Worm (Caenorhabditis elegans) whole organism, L4/young adult: ENCODE data around the gene exos-4.2.

Experiments used
- W03F9.2 ChIP-seq: fragments of 150-350 bp; optimal IDR thresholded peaks from 2 replicates; lab custom pipeline; 2014; ENCODE audit warnings: missing biosample characterization, missing genetic modification characterization
- dao-5 ChIP-seq: sonication (generic microtip); optimal IDR thresholded peaks from 2 replicates; lab custom pipeline; 2016; ENCODE audit warnings: missing genotype, missing genetic modification characterization, moderate library complexity, missing compliant biosample characterization
- him-1 ChIP-seq: sonication (generic microtip); optimal IDR thresholded peaks from 2 replicates; lab custom pipeline; 2016; ENCODE audit warnings: missing genotype, missing genetic modification reagents, missing genetic modification characterization, missing compliant biosample characterization

The exos-4.2 gene

DNA sequence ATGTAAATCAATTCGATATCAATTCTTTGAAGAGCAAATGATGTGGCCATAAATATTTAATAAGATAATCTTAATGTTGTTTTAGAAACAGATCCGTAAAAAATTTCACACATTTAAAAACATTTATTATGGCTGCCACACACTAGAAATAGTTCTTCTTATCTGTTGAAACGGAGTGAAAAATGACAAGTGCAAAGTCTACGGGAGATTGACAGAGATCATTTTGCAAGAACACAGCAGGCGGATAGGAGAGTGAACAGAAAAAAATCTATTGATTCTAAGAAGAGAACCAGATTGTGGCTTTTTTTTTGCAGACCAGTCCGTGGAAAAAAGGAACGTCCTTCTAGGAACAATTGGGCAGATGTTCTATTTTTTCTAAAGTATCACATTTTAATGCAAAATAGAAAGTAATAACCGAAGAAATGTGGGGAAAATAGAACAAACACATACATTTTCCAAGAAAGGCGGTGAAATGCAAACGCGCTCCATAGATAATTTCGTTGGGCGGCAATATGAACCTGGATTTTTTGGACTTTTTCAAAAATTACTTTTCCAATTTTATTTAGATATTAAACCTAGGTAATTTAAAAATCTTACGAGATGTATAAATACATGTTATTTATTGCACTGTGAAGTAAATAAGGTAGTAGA is 41.7 kb downstream of the exos-4.2 start:
- no peak for TF ChIP-seq him-1 (tag; lab: Kevin White, UChicago)
- no peak for TF ChIP-seq W03F9.2
- no peak for TF ChIP-seq dao-5 (tag; lab: Kevin White, UChicago)

DNA sequence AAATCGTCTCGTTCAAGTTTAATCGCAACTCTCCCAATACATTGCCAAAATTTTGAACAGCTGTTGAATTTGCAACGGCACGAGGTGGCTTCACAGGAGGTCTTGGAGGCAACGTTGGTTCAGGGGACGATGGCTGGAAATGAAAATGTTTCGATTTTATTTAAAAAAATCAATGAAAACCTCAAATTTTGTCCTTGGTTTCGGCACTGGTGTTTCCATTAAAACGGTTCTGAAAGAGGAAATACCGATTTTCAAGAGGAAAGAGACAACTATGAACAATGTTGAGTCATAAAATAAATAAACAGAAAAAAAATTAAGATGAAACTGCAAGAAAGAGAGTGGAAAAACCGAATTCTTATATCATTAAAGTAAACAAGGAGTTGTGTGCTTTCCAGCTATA is 47.3 kb downstream of the exos-4.2 start, which contains the start of gene F23H11.4:
Gene F23H11.4 (minus strand): TSS at position 229 of the 400 bp plus-strand sequence.
- TF ChIP-seq W03F9.2 (no peak), him-1 (tag; lab: Kevin White, UChicago) (no peak), dao-5 (tag; lab: Kevin White, UChicago) (no peak)

DNA sequence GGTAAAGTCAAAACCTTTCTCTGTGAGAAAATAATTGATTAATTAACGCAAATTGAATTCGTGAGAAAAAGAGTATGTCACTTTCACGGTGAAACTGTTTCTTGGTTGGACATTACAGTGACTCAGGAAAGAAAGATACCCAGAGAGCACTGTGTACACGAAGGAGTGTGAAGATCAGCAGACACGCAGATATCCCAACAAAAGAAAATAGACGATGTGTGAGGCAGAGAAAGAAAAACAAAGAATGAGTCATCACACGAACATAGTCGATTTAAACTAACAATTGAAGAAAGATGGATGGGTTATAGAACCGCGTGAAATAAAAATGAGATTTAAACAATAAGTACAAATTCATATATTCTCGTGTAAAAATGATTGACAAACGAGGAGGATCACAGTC is 48.0 kb downstream of the exos-4.2 start:
- TF ChIP-seq him-1 (tag; lab: Kevin White, UChicago) (no peak), W03F9.2 (no peak), dao-5 (tag; lab: Kevin White, UChicago) (no peak)

DNA sequence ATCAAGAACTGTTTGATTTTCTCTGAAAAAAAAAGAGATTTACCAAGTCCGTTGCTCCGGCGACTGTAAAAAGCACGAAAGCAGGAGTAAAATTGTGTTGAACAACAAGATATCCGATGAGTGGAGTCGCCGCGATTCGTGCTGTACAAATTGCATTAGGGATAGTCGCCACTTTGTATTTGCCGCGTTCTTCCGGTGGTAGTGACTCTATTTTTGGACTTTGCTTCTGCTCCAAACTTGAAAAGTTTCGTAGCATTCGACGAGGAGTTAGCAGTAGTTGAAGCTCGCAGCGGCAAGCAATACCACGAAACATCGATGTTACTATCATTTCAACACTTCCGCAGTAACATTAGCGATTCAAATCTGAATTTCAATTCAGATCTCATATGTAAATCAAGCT is 49.5 kb downstream of the exos-4.2 start, which contains the start of gene crls-1:
Gene crls-1 (minus strand): TSS at position 363 of the 400 bp plus-strand sequence.
- TF ChIP-seq him-1 (tag; lab: Kevin White, UChicago) (no peak), dao-5 (tag; lab: Kevin White, UChicago) (no peak)

DNA sequence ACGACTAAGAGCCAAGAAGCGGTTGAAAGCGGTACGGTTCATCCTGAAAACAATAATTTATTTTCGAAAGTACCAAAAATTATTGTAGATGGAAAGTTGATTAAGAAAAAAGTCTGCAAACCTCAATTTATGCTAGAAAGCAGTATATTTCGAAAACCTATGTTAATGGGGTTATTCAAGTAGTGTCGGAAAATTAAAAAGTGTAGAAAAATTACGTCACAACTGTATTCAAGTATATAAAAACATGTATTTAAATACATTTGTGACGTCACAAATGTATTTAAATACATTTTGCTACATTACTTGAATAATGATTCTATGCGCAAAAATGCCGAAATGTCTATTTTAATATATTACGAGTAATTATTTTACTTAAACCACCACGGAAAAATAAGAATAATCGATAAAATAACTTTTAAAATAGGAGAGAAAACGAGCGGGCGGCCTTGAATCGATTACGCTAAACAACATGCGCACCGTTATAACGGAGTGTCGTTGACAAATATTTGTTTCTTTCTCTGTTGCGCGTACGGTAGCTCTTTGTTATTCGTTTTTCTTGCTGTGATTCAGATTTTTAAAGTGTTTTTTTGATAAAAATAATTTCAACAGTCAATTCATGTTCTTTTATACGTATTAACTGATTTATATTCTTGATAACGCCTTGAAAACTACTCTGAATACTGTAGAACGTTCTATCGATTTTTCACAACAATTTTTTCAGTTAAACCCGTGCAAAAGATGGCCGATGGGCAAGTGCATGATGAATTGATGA is 50.7 kb downstream of the exos-4.2 start, which contains the start of the genes F23H11.5 and bra-2:
Gene F23H11.5 (minus strand): TSS at position 51 of the 772 bp plus-strand sequence.
Gene bra-2 (plus strand): TSS at position 722 of the 772 bp plus-strand sequence.
- no peak for TF ChIP-seq him-1 (tag; lab: Kevin White, UChicago)
